Fruit fly (Drosophila melanogaster) whole organism, embryonic: ENCODE data around the gene Fkbp59.
A peak's percentile ranks its signal among the peaks of the same experiment; 100 is the strongest.

Source experiments
- Awh ChIP-seq: fragments of 200-800 bp; sonication (Bioruptor generic); IDR thresholded peaks from 2 replicates; pipeline ENCODE4, ENCODE4 v1.3.6; 2022; ENCODE audit warnings: missing biosample characterization, missing genetic modification characterization
- B-H1 ChIP-seq: fragments of 200-800 bp; sonication (Bioruptor generic); IDR thresholded peaks from 3 replicates; pipeline ENCODE4 v1.3.6; 2022; ENCODE audit warnings: missing biosample characterization, missing genetic modification characterization
- CG11696 ChIP-seq: fragments of 200-800 bp; sonication (Bioruptor generic); IDR thresholded peaks from 2 replicates; pipeline ENCODE4 v1.3.6; 2022; ENCODE audit warnings: missing biosample characterization, missing genetic modification characterization
- CG12299 ChIP-seq: fragments of 200-800 bp; sonication (Bioruptor generic); optimal IDR thresholded peaks from 2 replicates; lab custom pipeline; 2018; ENCODE audit warnings: missing biosample characterization, mild to moderate bottlenecking, missing genetic modification characterization
- CG14965 ChIP-seq: fragments of 200-800 bp; sonication (Bioruptor generic); optimal IDR thresholded peaks from 2 replicates; lab custom pipeline; 2016; ENCODE audit warnings: missing biosample characterization, missing genetic modification characterization, borderline replicate concordance
- CG1647 ChIP-seq: fragments of 200-800 bp; sonication (Bioruptor generic); optimal IDR thresholded peaks from 3 replicates; lab custom pipeline; 2016; ENCODE audit warnings: missing biosample characterization, missing genetic modification characterization
- CG16863 ChIP-seq: fragments of 200-800 bp; sonication (Bioruptor generic); optimal IDR thresholded peaks from 3 replicates; lab custom pipeline; 2016; ENCODE audit warnings: missing biosample characterization, missing genetic modification characterization
- CG17186 ChIP-seq: fragments of 200-800 bp; sonication (Bioruptor generic); optimal IDR thresholded peaks from 3 replicates; lab custom pipeline; 2017; ENCODE audit warnings: missing biosample characterization, missing genetic modification reagents, missing genetic modification characterization
- CG32772 ChIP-seq: fragments of 200-800 bp; sonication (Bioruptor generic); IDR thresholded peaks from 2 replicates; pipeline ENCODE4 v1.3.6; 2022; ENCODE audit warnings: missing biosample characterization, missing genetic modification characterization
- CG4328 ChIP-seq: fragments of 200-800 bp; sonication (Bioruptor generic); optimal IDR thresholded peaks from 3 replicates; lab custom pipeline; 2017; ENCODE audit warnings: missing biosample characterization, missing genetic modification reagents, missing genetic modification characterization
- CG4730 ChIP-seq: fragments of 200-800 bp; sonication (Bioruptor generic); IDR thresholded peaks from 2 replicates; pipeline ENCODE4 v1.3.6; 2022; ENCODE audit warnings: missing biosample characterization, missing genetic modification characterization
- CG6654 ChIP-seq: fragments of 200-800 bp; sonication (Bioruptor generic); optimal IDR thresholded peaks from 2 replicates; lab custom pipeline; 2017; ENCODE audit warnings: missing biosample characterization, mild to moderate bottlenecking, missing genetic modification characterization
- CG8089 ChIP-seq: fragments of 200-800 bp; sonication (Bioruptor generic); optimal IDR thresholded peaks from 3 replicates; lab custom pipeline; 2016; ENCODE audit warnings: missing biosample characterization, missing genetic modification characterization
- CG8290 ChIP-seq, 3 experiments: fragments of 200-800 bp; sonication (Bioruptor generic); optimal IDR thresholded peaks; 2 replicates each; lab custom pipeline; 2016 to 2019; ENCODE audit warnings: missing biosample characterization in 3 of 3, missing genetic modification characterization in 3 of 3, mild to moderate bottlenecking in 2 of 3, moderate library complexity in 1 of 3
- CG8478 ChIP-seq: fragments of >200 bp; optimal IDR thresholded peaks from 2 replicates; lab custom pipeline; 2018
- CG8944 ChIP-seq: fragments of 200-800 bp; sonication (Bioruptor generic); optimal IDR thresholded peaks from 3 replicates; lab custom pipeline; 2016; ENCODE audit warnings: missing biosample characterization, missing genetic modification characterization
- CoRest ChIP-seq: fragments of 200-800 bp; sonication (Bioruptor generic); optimal IDR thresholded peaks from 3 replicates; lab custom pipeline; 2018; ENCODE audit warnings: missing biosample characterization, mild to moderate bottlenecking, missing genetic modification characterization, moderate library complexity
- Deaf1 ChIP-seq: fragments of 200-800 bp; optimal IDR thresholded peaks from 3 replicates; lab custom pipeline; 2019; ENCODE audit warnings: missing biosample characterization, mild to moderate bottlenecking, missing genetic modification characterization, moderate library complexity
- HLH3B ChIP-seq: fragments of 200-800 bp; sonication (Bioruptor generic); IDR thresholded peaks from 2 replicates; pipeline ENCODE4 v1.3.6; 2022; ENCODE audit warnings: missing biosample characterization, missing genetic modification characterization
- Hmr ChIP-seq: fragments of 200-800 bp; sonication (Bioruptor generic); optimal IDR thresholded peaks from 3 replicates; lab custom pipeline; 2017; ENCODE audit warnings: mild to moderate bottlenecking, missing biosample characterization, missing genetic modification reagents, missing genetic modification characterization
- Jarid2 ChIP-seq: fragments of 200-800 bp; sonication (Bioruptor generic); optimal IDR thresholded peaks from 3 replicates; lab custom pipeline; 2017; ENCODE audit warnings: mild to moderate bottlenecking, missing biosample characterization, missing genetic modification reagents, missing genetic modification characterization
- Neu2 ChIP-seq: fragments of 200-800 bp; sonication (Bioruptor generic); optimal IDR thresholded peaks from 3 replicates; lab custom pipeline; 2016; ENCODE audit warnings: missing biosample characterization, missing genetic modification characterization, borderline replicate concordance
- Oli ChIP-seq: fragments of 200-800 bp; sonication (Bioruptor generic); optimal IDR thresholded peaks from 2 replicates; lab custom pipeline; 2018; ENCODE audit warnings: missing biosample characterization, mild to moderate bottlenecking, missing genetic modification characterization, moderate library complexity
- Sry-δ ChIP-seq: fragments of 200-800 bp; sonication (Bioruptor generic); optimal IDR thresholded peaks from 2 replicates; lab custom pipeline; 2016; ENCODE audit warnings: missing biosample characterization, missing genetic modification characterization
- Xbp1 ChIP-seq: fragments of 200-800 bp; sonication (Bioruptor generic); optimal IDR thresholded peaks from 3 replicates; lab custom pipeline; 2016; ENCODE audit warnings: missing biosample characterization, mild to moderate bottlenecking, missing genetic modification characterization
- aop ChIP-seq: fragments of 200-800 bp; sonication (Bioruptor generic); IDR thresholded peaks from 2 replicates; pipeline ENCODE4 v1.3.6; 2022; ENCODE audit warnings: missing biosample characterization, missing genetic modification characterization
- bcd ChIP-seq: fragments of 200-800 bp; sonication (Bioruptor generic); optimal IDR thresholded peaks from 2 replicates; lab custom pipeline; 2017; ENCODE audit warnings: missing biosample characterization, mild to moderate bottlenecking, missing genetic modification characterization
- cad ChIP-seq: fragments of >200 bp; optimal IDR thresholded peaks from 2 replicates; lab custom pipeline; 2017; ENCODE audit warnings: missing biosample characterization, missing genetic modification characterization
- cato ChIP-seq: fragments of 200-800 bp; sonication (Bioruptor generic); optimal IDR thresholded peaks from 2 replicates; lab custom pipeline; 2016; ENCODE audit warnings: missing biosample characterization, missing genetic modification characterization, borderline replicate concordance
- cg ChIP-seq: fragments of 200-800 bp; sonication (Bioruptor generic); optimal IDR thresholded peaks from 3 replicates; lab custom pipeline; 2019; ENCODE audit warnings: missing biosample characterization, mild to moderate bottlenecking, missing genetic modification characterization, moderate library complexity
- da ChIP-seq: fragments of 200-800 bp; sonication (Bioruptor generic); optimal IDR thresholded peaks from 2 replicates; lab custom pipeline; 2016; ENCODE audit warnings: missing biosample characterization, missing genetic modification characterization
- dati ChIP-seq: fragments of 200-800 bp; sonication (Bioruptor generic); IDR thresholded peaks from 2 replicates; pipeline ENCODE4 v1.3.6; 2022; ENCODE audit warnings: missing biosample characterization, missing genetic modification characterization
- exex ChIP-seq: fragments of 200-800 bp; sonication (Bioruptor generic); optimal IDR thresholded peaks from 4 replicates; lab custom pipeline; 2018; ENCODE audit warnings: missing biosample characterization, mild to moderate bottlenecking, missing genetic modification characterization, moderate library complexity
- fd102C ChIP-seq: fragments of 200-800 bp; sonication (Bioruptor generic); optimal IDR thresholded peaks from 2 replicates; lab custom pipeline; 2018; ENCODE audit warnings: missing biosample characterization, mild to moderate bottlenecking, missing genetic modification characterization, moderate library complexity
- fd3F ChIP-seq: fragments of 200-800 bp; sonication (Bioruptor generic); optimal IDR thresholded peaks from 2 replicates; lab custom pipeline; 2018; ENCODE audit warnings: missing biosample characterization, mild to moderate bottlenecking, missing genetic modification characterization, moderate library complexity
- gt ChIP-seq: fragments of 200-800 bp; sonication (Bioruptor generic); IDR thresholded peaks from 2 replicates; pipeline ENCODE4 v1.3.6; 2022; ENCODE audit warnings: missing biosample characterization, missing genetic modification characterization
- h ChIP-seq: fragments of >200 bp; optimal IDR thresholded peaks from 2 replicates; lab custom pipeline; 2017
- ham ChIP-seq: fragments of 200-800 bp; sonication (Bioruptor generic); IDR thresholded peaks from 2 replicates; pipeline ENCODE4 v1.3.6; 2022; ENCODE audit warnings: missing biosample characterization, missing genetic modification characterization
- hkb ChIP-seq, 2 experiments: fragments of 200-800 bp in 1 of 2; fragments of >200 bp in 1 of 2; sonication (Bioruptor generic) in 1 of 2; IDR thresholded peaks in 1 of 2; optimal IDR thresholded peaks in 1 of 2; 2 replicates each; pipeline versions ENCODE4 v1.3.6 to Lab custom; 2017 to 2022; ENCODE audit warnings: missing biosample characterization in 1 of 2, missing genetic modification characterization in 1 of 2
- jing ChIP-seq: fragments of 200-800 bp; sonication (Bioruptor generic); optimal IDR thresholded peaks from 2 replicates; lab custom pipeline; 2018; ENCODE audit warnings: missing biosample characterization, mild to moderate bottlenecking, missing genetic modification characterization
- lab ChIP-seq: fragments of 200-800 bp; sonication (Bioruptor generic); optimal IDR thresholded peaks from 3 replicates; lab custom pipeline; 2017; ENCODE audit warnings: missing biosample characterization, missing genetic modification characterization, mild to moderate bottlenecking, moderate library complexity, missing genetic modification reagents
- lilli ChIP-seq: fragments of 200-800 bp; sonication (Bioruptor generic); optimal IDR thresholded peaks from 3 replicates; lab custom pipeline; 2016; ENCODE audit warnings: missing biosample characterization, missing genetic modification characterization
- luna ChIP-seq: fragments of 200-800 bp; sonication (Bioruptor generic); optimal IDR thresholded peaks from 2 replicates; lab custom pipeline; 2016; ENCODE audit warnings: missing biosample characterization, missing genetic modification characterization
- mld ChIP-seq: fragments of 200-800 bp; sonication (Bioruptor generic); IDR thresholded peaks from 3 replicates; pipeline ENCODE4 v1.3.6; 2022; ENCODE audit warnings: missing biosample characterization, missing genetic modification characterization; ENCODE audit not compliant: partially characterized antibody
- pan ChIP-seq, 4 experiments: fragments of >200 bp in 3 of 4; fragments of 200-800 bp in 1 of 4; sonication (Bioruptor generic) in 1 of 4; optimal IDR thresholded peaks in 3 of 4; IDR thresholded peaks in 1 of 4; 2 replicates each; pipeline versions ENCODE4 v1.3.6 to Lab custom; 2017 to 2022; ENCODE audit warnings: missing biosample characterization in 2 of 4, missing genetic modification characterization in 2 of 4, mixed read lengths in 1 of 4
- pho ChIP-seq: fragments of 200-800 bp; sonication (Bioruptor generic); optimal IDR thresholded peaks from 2 replicates; lab custom pipeline; 2016; ENCODE audit warnings: missing biosample characterization, missing genetic modification characterization
- ro ChIP-seq: fragments of 200-800 bp; sonication (Bioruptor generic); IDR thresholded peaks from 2 replicates; pipeline ENCODE4 v1.3.6; 2022; ENCODE audit warnings: missing biosample characterization, missing genetic modification characterization
- sna ChIP-seq: fragments of 200-800 bp; sonication (Bioruptor generic); IDR thresholded peaks from 2 replicates; pipeline ENCODE4 v1.3.6; 2022; ENCODE audit warnings: missing biosample characterization, missing genetic modification characterization; ENCODE audit not compliant: partially characterized antibody
- sr ChIP-seq: fragments of 200-800 bp; sonication (Bioruptor generic); IDR thresholded peaks from 3 replicates; pipeline ENCODE4 v1.3.6; 2022; ENCODE audit warnings: missing biosample characterization, missing genetic modification characterization
- stc ChIP-seq: fragments of 200-800 bp; sonication (Bioruptor generic); IDR thresholded peaks from 2 replicates; pipeline ENCODE4 v1.3.6; 2022; ENCODE audit warnings: missing biosample characterization, missing genetic modification characterization
- tna ChIP-seq: fragments of 200-800 bp; sonication (Bioruptor generic); IDR thresholded peaks from 2 replicates; pipeline ENCODE4 v1.3.6; 2022; ENCODE audit warnings: missing biosample characterization, missing genetic modification characterization; ENCODE audit not compliant: partially characterized antibody

The Fkbp59 gene

DNA sequence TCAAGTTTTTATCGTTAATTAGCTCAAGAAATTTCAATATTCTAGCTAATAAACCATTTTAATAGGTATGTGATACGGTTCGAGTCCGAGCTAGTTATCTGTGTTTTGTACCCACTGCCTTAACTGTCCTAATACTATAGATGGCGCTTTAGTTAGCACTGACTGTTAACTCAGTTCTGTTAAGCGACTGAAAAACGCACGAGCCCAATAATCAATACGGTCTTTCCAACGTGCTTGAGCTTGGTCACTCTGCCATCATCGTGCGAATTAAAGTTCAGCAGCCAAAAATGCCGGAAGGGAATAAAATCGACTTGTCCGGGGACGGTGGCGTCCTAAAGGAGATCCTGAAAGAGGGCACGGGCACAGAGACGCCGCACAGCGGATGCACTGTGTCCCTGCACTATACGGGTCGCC is at the start of gene Fkbp59 (continued):
- TF ChIP-seq exex (tag; lab: Kevin White, UChicago) = no peak
- no peak for TF ChIP-seq CG11696 (GFP tag; lab: Robert Waterston, UW)
- TF ChIP-seq CG1647 (GFP tag; lab: Kevin White, UChicago) = no peak
- TF ChIP-seq pho (GFP tag; lab: Kevin White, UChicago) = no peak
- no peak for TF ChIP-seq hkb (optimal IDR thresholded peaks at IDR 0.05; lab: Kevin White, UChicago)
- TF ChIP-seq hkb (GFP tag; IDR thresholded peaks at IDR 0.05; lab: Robert Waterston, UW) = no peak
- no peak for TF ChIP-seq stc (GFP tag; lab: Robert Waterston, UW)
- peak; percentile 69 for TF ChIP-seq sna
- TF ChIP-seq aop (GFP tag; lab: Robert Waterston, UW) = no peak
- TF ChIP-seq lab (GFP tag; lab: Kevin White, UChicago) = no peak
- TF ChIP-seq Xbp1 (GFP tag; lab: Kevin White, UChicago) = peak; percentile 40
- TF ChIP-seq CG8944 (GFP tag; lab: Kevin White, UChicago) = no peak
- TF ChIP-seq CoRest (tag; lab: Kevin White, UChicago) = no peak
- TF ChIP-seq cad (GFP tag; lab: Kevin White, UChicago) = no peak
- no peak for TF ChIP-seq cato (GFP tag; lab: Kevin White, UChicago)
- peak; percentile 76 for TF ChIP-seq CG17186 (GFP tag; lab: Kevin White, UChicago)
- no peak for TF ChIP-seq Jarid2
- no peak for TF ChIP-seq Oli (tag; lab: Kevin White, UChicago)
- no peak for TF ChIP-seq HLH3B
- TF ChIP-seq CG14965 = no peak
- no peak for TF ChIP-seq CG6654 (GFP tag; lab: Kevin White, UChicago)
- peak; percentile 99 for TF ChIP-seq tna (GFP tag; lab: Robert Waterston, UW)
- peak; percentile 6 for TF ChIP-seq Deaf1
- TF ChIP-seq B-H1 (GFP tag; lab: Robert Waterston, UW) = no peak
- TF ChIP-seq Hmr (GFP tag; lab: Kevin White, UChicago) = peak; percentile 48
- no peak for TF ChIP-seq ham (GFP tag; lab: Robert Waterston, UW)
- TF ChIP-seq lilli (GFP tag; lab: Kevin White, UChicago) = peak; percentile 18
- TF ChIP-seq fd3F (GFP tag; lab: Kevin White, UChicago) = no peak
- no peak for TF ChIP-seq bcd (GFP tag; lab: Kevin White, UChicago)
- TF ChIP-seq CG32772 (GFP tag; lab: Robert Waterston, UW) = no peak
- no peak for TF ChIP-seq CG8089 (GFP tag; lab: Kevin White, UChicago)
- TF ChIP-seq da (GFP tag; lab: Kevin White, UChicago) = no peak
- TF ChIP-seq CG8290 (GFP tag; optimal IDR thresholded peaks at IDR 0.05; lab: Kevin White, UChicago) = peak; percentile 54
- peak in 1 of 2 experiments; percentile 79 for TF ChIP-seq CG8290 (tag; optimal IDR thresholded peaks at IDR 0.05; lab: Kevin White, UChicago)
- TF ChIP-seq sr (GFP tag; lab: Robert Waterston, UW) = no peak
- no peak for TF ChIP-seq CG4328 (GFP tag; lab: Kevin White, UChicago)
- TF ChIP-seq pan (optimal IDR thresholded peaks at IDR 0.05; lab: Kevin White, UChicago) = no peak
- no peak for TF ChIP-seq pan (GFP tag; optimal IDR thresholded peaks at IDR 0.05 in 1 of 2, IDR thresholded peaks at IDR 0.05 in 1 of 2)
- TF ChIP-seq dati (GFP tag; lab: Robert Waterston, UW) = no peak
- no peak for TF ChIP-seq CG8478
- TF ChIP-seq cg (GFP tag; lab: Kevin White, UChicago) = no peak
- no peak for TF ChIP-seq ro (GFP tag; lab: Robert Waterston, UW)
- TF ChIP-seq CG16863 (GFP tag; lab: Kevin White, UChicago) = no peak
- peak; percentile 16 for TF ChIP-seq Sry-δ (GFP tag; lab: Kevin White, UChicago)
- TF ChIP-seq luna (GFP tag; lab: Kevin White, UChicago) = no peak
- TF ChIP-seq fd102C = no peak
- no peak for TF ChIP-seq h
- TF ChIP-seq jing (GFP tag; lab: Kevin White, UChicago) = no peak
- no peak for TF ChIP-seq gt (GFP tag; lab: Robert Waterston, UW)
- no peak for TF ChIP-seq Neu2 (GFP tag; lab: Kevin White, UChicago)
- TF ChIP-seq CG12299 (tag; lab: Kevin White, UChicago) = no peak
- TF ChIP-seq Awh (GFP tag; lab: Robert Waterston, UW) = no peak
- TF ChIP-seq mld (GFP tag; lab: Robert Waterston, UW) = peak; percentile 84
- TF ChIP-seq CG4730 (GFP tag; lab: Robert Waterston, UW) = no peak
